Worm (Caenorhabditis elegans) whole organism, young adult: ENCODE data around the gene elpc-4.

Experiments used
- dpl-1 ChIP-seq: fragments of 150-350 bp; optimal IDR thresholded peaks from 2 replicates; lab custom pipeline; 2014; ENCODE audit warnings: missing biosample characterization, missing genetic modification reagents, missing genetic modification characterization
- mes-4 ChIP-seq: sonication (generic microtip); optimal IDR thresholded peaks from 2 replicates; lab custom pipeline; 2016; ENCODE audit warnings: missing genotype, missing genetic modification characterization, missing compliant biosample characterization
- repo-1 ChIP-seq: sonication (generic microtip); optimal IDR thresholded peaks from 2 replicates; lab custom pipeline; 2017; ENCODE audit warnings: mild to moderate bottlenecking, missing genetic modification characterization, missing compliant biosample characterization
- tlf-1 ChIP-seq: fragments of 200-800 bp; sonication (Bioruptor generic); optimal IDR thresholded peaks from 2 replicates; lab custom pipeline; 2018; ENCODE audit warnings: mild to moderate bottlenecking, missing genetic modification characterization, missing compliant biosample characterization
- ztf-26 ChIP-seq: sonication (generic microtip); optimal IDR thresholded peaks from 2 replicates; lab custom pipeline; 2017; ENCODE audit warnings: missing genetic modification characterization, missing compliant biosample characterization

DNA sequence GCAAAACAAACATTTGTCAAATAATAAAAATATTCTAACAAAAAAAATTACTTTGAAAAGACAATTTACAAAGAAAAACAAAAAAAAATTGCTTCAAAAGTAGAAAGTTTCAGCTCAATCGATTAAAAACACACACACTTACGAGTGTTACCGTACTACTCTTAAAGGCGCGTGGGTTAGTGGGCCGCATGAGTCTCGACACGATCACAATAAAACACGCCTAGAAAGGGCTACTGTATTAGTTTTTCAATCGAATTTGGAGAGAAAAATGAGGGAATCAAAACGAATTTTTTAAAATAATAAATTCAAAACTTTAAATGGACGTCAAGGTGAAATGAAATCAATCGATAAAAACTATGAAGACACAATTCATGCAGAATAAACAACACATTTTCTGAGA is 6.3 kb upstream of the elpc-4 start:
- no peak for TF ChIP-seq mes-4 (tag; lab: Kevin White, UChicago)
- no peak for TF ChIP-seq dpl-1 (GFP tag; lab: Kevin White, UChicago)
- TF ChIP-seq tlf-1 (GFP tag; lab: Kevin White, UChicago), result no peak
- no peak for TF ChIP-seq repo-1
- no peak for TF ChIP-seq ztf-26 (tag; lab: Kevin White, UChicago)
